Worm (Caenorhabditis elegans) whole organism, L4/young adult: ENCODE results near the gene ZK418.13.

Experiments
- W03F9.2 ChIP-seq: fragments of 150-350 bp; optimal IDR thresholded peaks from 2 replicates; lab custom pipeline; 2014; ENCODE audit warnings: missing biosample characterization, missing genetic modification characterization
- dao-5 ChIP-seq: sonication (generic microtip); optimal IDR thresholded peaks from 2 replicates; lab custom pipeline; 2016; ENCODE audit warnings: missing genotype, missing genetic modification characterization, moderate library complexity, missing compliant biosample characterization
- him-1 ChIP-seq: sonication (generic microtip); optimal IDR thresholded peaks from 2 replicates; lab custom pipeline; 2016; ENCODE audit warnings: missing genotype, missing genetic modification reagents, missing genetic modification characterization, missing compliant biosample characterization

DNA sequence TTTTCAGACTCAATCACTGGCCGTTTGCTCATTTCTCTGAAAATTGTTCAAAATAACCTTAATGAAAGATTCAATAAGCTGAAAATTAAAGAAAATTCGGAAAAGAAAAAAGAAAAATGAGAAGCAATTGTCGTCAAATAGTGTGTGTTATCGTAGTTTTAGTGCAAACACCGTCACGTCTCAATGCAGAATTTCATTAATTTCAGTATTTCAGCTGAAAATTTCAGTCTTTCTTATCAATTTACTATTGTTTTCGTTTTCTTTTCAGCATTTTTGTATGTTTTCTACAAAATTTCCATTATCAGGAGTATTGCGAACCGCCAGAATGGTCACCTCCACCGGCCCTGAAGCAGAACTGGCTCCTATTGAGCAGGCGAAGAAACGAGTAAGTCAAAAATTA is 46.6 kb upstream of the ZK418.13 start, which contains the start of the genes B0280.9 and rpia-1:
- TF ChIP-seq him-1 (no peak), W03F9.2 (peak; percentile 59), dao-5 (tag; lab: Kevin White, UChicago) (no peak)
